Fruit fly (Drosophila melanogaster) whole organism, embryonic: ENCODE measurements around the gene Psn.

Experiments used
- BEAF-32 ChIP-seq: fragments of 200-800 bp; sonication (Bioruptor generic); optimal IDR thresholded peaks from 3 replicates; lab custom pipeline; 2017; ENCODE audit warnings: missing biosample characterization, missing genetic modification characterization, mild to moderate bottlenecking, moderate library complexity, missing genetic modification reagents
- CG15514 ChIP-seq: fragments of 200-800 bp; sonication (Bioruptor generic); optimal IDR thresholded peaks from 3 replicates; lab custom pipeline; 2017; ENCODE audit warnings: missing biosample characterization, missing genetic modification characterization, mild to moderate bottlenecking, moderate library complexity, missing genetic modification reagents
- CG15696 ChIP-seq: fragments of 200-800 bp; sonication (Bioruptor generic); optimal IDR thresholded peaks from 2 replicates; lab custom pipeline; 2019; ENCODE audit warnings: missing biosample characterization, mild to moderate bottlenecking, missing genetic modification characterization, moderate library complexity
- E2f2 ChIP-seq: fragments of 200-800 bp; sonication (Bioruptor generic); IDR thresholded peaks from 2 replicates; pipeline ENCODE4 v1.3.6; 2022; ENCODE audit warnings: missing biosample characterization, missing genetic modification characterization
- NK7.1 ChIP-seq: fragments of 200-800 bp; sonication (Bioruptor generic); optimal IDR thresholded peaks from 3 replicates; lab custom pipeline; 2016; ENCODE audit warnings: missing biosample characterization, missing genetic modification characterization
- otp ChIP-seq: fragments of 200-800 bp; sonication (Bioruptor generic); IDR thresholded peaks from 3 replicates; pipeline ENCODE4, ENCODE4 v1.3.6; 2022; ENCODE audit warnings: missing biosample characterization, missing genetic modification characterization
- pnt ChIP-seq: fragments of 200-800 bp; sonication (Bioruptor generic); optimal IDR thresholded peaks from 3 replicates; lab custom pipeline; 2016; ENCODE audit warnings: missing biosample characterization, missing genetic modification characterization
- vvl ChIP-seq: fragments of 200-800 bp; sonication (Bioruptor generic); IDR thresholded peaks from 2 replicates; pipeline ENCODE4 v1.3.6; 2022; ENCODE audit warnings: missing biosample characterization, missing genetic modification characterization

DNA sequence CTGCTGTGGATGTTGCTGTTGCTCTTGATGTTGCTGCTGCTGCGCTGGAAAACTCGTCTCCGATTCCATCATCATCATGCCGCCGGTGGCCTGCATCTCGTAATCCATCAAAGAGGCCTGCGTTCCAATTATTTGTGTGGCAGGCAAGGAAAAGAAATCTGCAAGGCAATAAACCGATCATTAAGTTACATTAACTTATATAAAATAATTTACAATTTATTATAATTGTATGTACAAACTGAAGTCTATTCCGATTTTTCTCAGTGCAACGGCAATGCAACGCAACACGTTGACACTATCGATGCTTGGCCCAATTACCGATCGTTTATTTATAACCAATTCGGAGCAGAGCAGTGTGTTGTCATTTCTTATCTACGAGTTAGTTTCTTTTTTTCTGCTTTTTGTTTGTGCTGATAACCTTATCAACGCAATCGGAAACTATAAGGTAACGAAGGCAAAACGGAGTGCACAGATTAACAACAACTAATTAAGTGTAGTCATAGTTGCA lies 38.8 kb downstream of the Psn start:
- peak; percentile 78 for TF ChIP-seq vvl (GFP tag; lab: Robert Waterston, UW)
- no peak for TF ChIP-seq BEAF-32 (GFP tag; lab: Kevin White, UChicago)
- TF ChIP-seq otp (GFP tag; lab: Robert Waterston, UW) = no peak
- no peak for TF ChIP-seq CG15696
- TF ChIP-seq NK7.1 = no peak
- peak; percentile 39; the same call in 1 of the 2 replicates for TF ChIP-seq E2f2 (GFP tag; lab: Robert Waterston, UW)
- TF ChIP-seq pnt (GFP tag; lab: Kevin White, UChicago) = no peak
- peak; percentile 38 for TF ChIP-seq CG15514 (GFP tag; lab: Kevin White, UChicago)
